Worm (Caenorhabditis elegans) whole organism, L1 larva: ENCODE data around the gene arrd-25.

Experiments used
- C04F5.9 ChIP-seq: sonication (generic microtip); optimal IDR thresholded peaks from 2 replicates; lab custom pipeline; 2016; ENCODE audit warnings: missing genetic modification characterization, missing compliant biosample characterization
- C34B4.2 ChIP-seq: sonication (generic microtip); optimal IDR thresholded peaks from 2 replicates; lab custom pipeline; 2017; ENCODE audit warnings: mild to moderate bottlenecking, missing genetic modification characterization, missing compliant biosample characterization
- F16B12.6 ChIP-seq: fragments of 150-350 bp; optimal IDR thresholded peaks from 2 replicates; lab custom pipeline; 2014; ENCODE audit warnings: missing biosample characterization, missing genetic modification characterization
- blmp-1 ChIP-seq: fragments of 150-350 bp; optimal IDR thresholded peaks from 2 replicates; lab custom pipeline; 2014; ENCODE audit warnings: missing biosample characterization, missing genetic modification characterization
- ceh-8 ChIP-seq: fragments of 200-800 bp; sonication (Bioruptor generic); optimal IDR thresholded peaks from 2 replicates; lab custom pipeline; 2018; ENCODE audit warnings: mild to moderate bottlenecking, missing genetic modification characterization, moderate library complexity, missing compliant biosample characterization
- ces-1 ChIP-seq: fragments of 150-350 bp; optimal IDR thresholded peaks from 2 replicates; lab custom pipeline; 2014; ENCODE audit warnings: missing biosample characterization, missing genetic modification reagents, missing genetic modification characterization
- dsc-1 ChIP-seq: sonication (generic microtip); optimal IDR thresholded peaks from 2 replicates; lab custom pipeline; 2016; ENCODE audit warnings: mild to moderate bottlenecking, missing genetic modification characterization, missing compliant biosample characterization
- elt-3 ChIP-seq, 6 experiments: fragments of 150-350 bp in 1 of 6; sonication (generic microtip); optimal IDR thresholded peaks; 2 replicates each; lab custom pipeline; 2017 to 2018; ENCODE audit warnings: missing biosample characterization in 6 of 6, missing genetic modification characterization in 6 of 6, inconsistent platforms in 1 of 6
- fkh-10 ChIP-seq: sonication (generic microtip); optimal IDR thresholded peaks from 2 replicates; lab custom pipeline; 2017; ENCODE audit warnings: missing biosample characterization, missing genetic modification reagents, missing genetic modification characterization
- fkh-4 ChIP-seq: sonication (generic microtip); optimal IDR thresholded peaks from 2 replicates; lab custom pipeline; 2016; ENCODE audit warnings: missing compliant biosample characterization, missing genetic modification characterization, borderline replicate concordance
- hlh-17 ChIP-seq: fragments of 200-800 bp; sonication (Bioruptor generic); optimal IDR thresholded peaks from 2 replicates; lab custom pipeline; 2018; ENCODE audit warnings: missing genetic modification characterization, mild to moderate bottlenecking, missing compliant biosample characterization, moderate library complexity, borderline replicate concordance
- hlh-4 ChIP-seq: sonication (generic microtip); optimal IDR thresholded peaks from 2 replicates; lab custom pipeline; 2016; ENCODE audit warnings: mild to moderate bottlenecking, missing genetic modification characterization, missing compliant biosample characterization
- jun-1 ChIP-seq: fragments of 150-350 bp; optimal IDR thresholded peaks from 2 replicates; lab custom pipeline; 2014; ENCODE audit warnings: missing biosample characterization, missing genetic modification reagents, missing genetic modification characterization
- lin-14 ChIP-seq: fragments of 200-800 bp; sonication (Bioruptor generic); optimal IDR thresholded peaks from 2 replicates; lab custom pipeline; 2018; ENCODE audit warnings: mild to moderate bottlenecking, missing genetic modification characterization, moderate library complexity, missing compliant biosample characterization
- lin-39 ChIP-seq: fragments of 150-350 bp; optimal IDR thresholded peaks from 2 replicates; lab custom pipeline; 2014; ENCODE audit warnings: missing biosample characterization, missing genetic modification reagents, missing genetic modification characterization
- lsy-2 ChIP-seq, 2 experiments: fragments of 150-350 bp; optimal IDR thresholded peaks; 2 replicates each; lab custom pipeline; 2014; ENCODE audit warnings: missing biosample characterization in 2 of 2, missing genetic modification characterization in 2 of 2
- nhr-12 ChIP-seq: sonication (generic microtip); optimal IDR thresholded peaks from 2 replicates; lab custom pipeline; 2017; ENCODE audit warnings: missing biosample characterization, missing genetic modification characterization
- nhr-19 ChIP-seq: fragments of 200-800 bp; sonication (Bioruptor generic); conservative IDR thresholded peaks from 2 replicates; pipeline ENCODE4 v1.3.6; 2022; ENCODE audit warnings: missing genetic modification characterization, missing compliant biosample characterization
- nhr-20 ChIP-seq: sonication (generic microtip); optimal IDR thresholded peaks from 2 replicates; lab custom pipeline; 2016; ENCODE audit warnings: mild to moderate bottlenecking, missing genetic modification characterization, missing compliant biosample characterization
- nhr-28 ChIP-seq: fragments of 150-350 bp; optimal IDR thresholded peaks from 2 replicates; lab custom pipeline; 2014; ENCODE audit warnings: missing biosample characterization, missing genetic modification characterization
- nhr-71 ChIP-seq: sonication (generic microtip); optimal IDR thresholded peaks from 2 replicates; lab custom pipeline; 2016; ENCODE audit warnings: mild to moderate bottlenecking, missing genetic modification characterization, moderate library complexity, missing compliant biosample characterization
- nhr-76 ChIP-seq: sonication (generic microtip); optimal IDR thresholded peaks from 2 replicates; lab custom pipeline; 2017; ENCODE audit warnings: missing biosample characterization, missing genetic modification characterization
- nhr-85 ChIP-seq: sonication (generic microtip); peaks from one replicate; lab custom pipeline; 2016; ENCODE audit warnings: missing genetic modification characterization, inconsistent platforms, missing compliant biosample characterization
- pag-3 ChIP-seq: sonication (generic microtip); optimal IDR thresholded peaks from 2 replicates; lab custom pipeline; 2017; ENCODE audit warnings: missing genetic modification characterization, mild to moderate bottlenecking, missing compliant biosample characterization, antibody characterized with exemption, borderline replicate concordance; ENCODE audit not compliant: insufficient read depth
- pax-3 ChIP-seq: fragments of 200-800 bp; sonication (Bioruptor generic); optimal IDR thresholded peaks from 2 replicates; lab custom pipeline; 2018; ENCODE audit warnings: mild to moderate bottlenecking, missing genetic modification characterization, moderate library complexity, missing compliant biosample characterization
- rnt-1 ChIP-seq: sonication (generic microtip); optimal IDR thresholded peaks from 2 replicates; lab custom pipeline; 2016; ENCODE audit warnings: mild to moderate bottlenecking, missing genetic modification characterization, moderate library complexity, missing compliant biosample characterization
- snu-23 ChIP-seq: sonication (generic microtip); optimal IDR thresholded peaks from 2 replicates; lab custom pipeline; 2016; ENCODE audit warnings: missing genetic modification characterization, missing compliant biosample characterization
- tbx-2 ChIP-seq: sonication (generic microtip); optimal IDR thresholded peaks from 2 replicates; lab custom pipeline; 2016; ENCODE audit warnings: missing genetic modification characterization, missing compliant biosample characterization
- unc-130 ChIP-seq: fragments of 150-350 bp; optimal IDR thresholded peaks from 2 replicates; lab custom pipeline; 2017; ENCODE audit warnings: missing biosample characterization, missing genetic modification characterization, inconsistent platforms
- unc-98 ChIP-seq: fragments of 200-800 bp; sonication (Bioruptor generic); IDR thresholded peaks from 2 replicates; pipeline ENCODE4 v1.3.6; 2022; ENCODE audit warnings: missing genetic modification characterization, missing compliant biosample characterization
- vab-15 ChIP-seq: sonication (generic microtip); optimal IDR thresholded peaks from 2 replicates; lab custom pipeline; 2017; ENCODE audit warnings: missing genotype, mild to moderate bottlenecking, missing genetic modification characterization, missing compliant biosample characterization
- xbp-1 ChIP-seq: sonication (generic microtip); optimal IDR thresholded peaks from 2 replicates; lab custom pipeline; 2016; ENCODE audit warnings: missing genetic modification characterization, missing compliant biosample characterization

arrd-25 gene

DNA sequence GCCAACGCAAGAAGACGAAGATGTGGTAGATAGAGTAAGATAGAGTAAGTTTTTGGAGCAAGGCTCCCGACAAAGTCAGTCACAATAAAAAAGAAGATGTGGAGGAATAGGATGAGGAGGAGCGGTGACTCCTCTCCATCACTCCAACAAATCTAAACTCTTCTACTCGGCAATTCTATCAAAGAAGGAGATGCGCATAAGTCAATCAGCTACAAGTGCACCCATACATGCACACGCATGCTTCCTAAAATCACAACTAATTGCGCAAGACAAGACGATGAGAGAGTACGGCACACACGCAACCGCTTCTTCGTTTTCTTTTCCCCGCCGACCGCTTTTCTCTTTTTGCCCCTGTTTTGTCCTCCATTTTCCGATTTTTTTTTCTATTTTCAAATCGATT lies 14.0 kb downstream of the arrd-25 start:
- peak; percentile 34 for TF ChIP-seq ceh-8 (GFP tag; lab: Kevin White, UChicago)
- TF ChIP-seq lin-14 (GFP tag; lab: Kevin White, UChicago): peak; percentile 55
- peak; percentile 74 for TF ChIP-seq fkh-10 (GFP tag; lab: Kevin White, UChicago)
- TF ChIP-seq vab-15 (tag; lab: Kevin White, UChicago): no peak

DNA sequence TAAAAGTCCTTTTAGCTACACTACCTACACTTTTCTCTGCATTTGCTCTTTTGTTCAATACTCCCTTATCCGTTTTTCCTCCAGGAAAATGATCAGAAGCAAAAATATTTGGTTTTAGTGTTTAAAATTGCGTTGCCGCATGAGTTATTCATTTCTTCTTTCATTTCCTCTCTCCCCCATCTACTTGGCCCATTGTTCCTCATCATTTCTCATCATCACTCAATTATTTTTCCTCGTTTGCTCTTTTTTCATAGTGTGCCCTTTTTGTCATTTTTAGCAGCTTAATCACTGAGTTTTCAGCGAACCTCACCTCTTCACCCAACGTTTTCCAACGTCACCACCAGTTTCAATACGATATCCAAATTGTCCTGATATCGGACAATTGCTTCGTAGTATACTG lies 15.6 kb downstream of the arrd-25 start, which contains the start of gene dyc-1:
Gene dyc-1 (plus strand): TSS at position 301 of the 400 bp plus-strand sequence.
- TF ChIP-seq nhr-28 (tag; lab: Kevin White, UChicago) (no peak), fkh-10 (GFP tag; lab: Kevin White, UChicago) (peak; percentile 15), C34B4.2 (tag; lab: Kevin White, UChicago) (no peak)
- TF ChIP-seq, all 84 proteins: peak for 1

DNA sequence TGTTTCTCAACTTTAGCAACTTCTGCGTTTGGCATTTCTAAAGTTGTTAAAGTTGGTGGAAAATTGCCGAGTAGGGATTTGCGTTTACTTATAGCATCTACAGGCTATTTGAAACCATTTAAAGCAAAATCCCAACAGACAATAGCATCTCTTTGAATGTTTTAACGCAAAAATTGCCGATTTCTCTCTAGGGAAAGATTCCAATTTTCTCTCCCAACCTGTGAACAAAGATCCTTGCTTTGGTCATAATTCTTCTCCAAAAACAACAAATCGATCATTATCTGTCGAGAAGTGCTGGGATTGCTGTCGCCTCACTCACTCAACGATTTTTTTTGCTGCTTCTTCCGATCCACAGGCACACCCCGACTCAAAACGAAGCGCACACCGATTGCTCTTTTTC lies 20.2 kb downstream of the arrd-25 start:
- TF ChIP-seq unc-98 (GFP tag; lab: Robert Waterston, UW) (no peak), C04F5.9 (tag; lab: Kevin White, UChicago) (no peak)
- TF ChIP-seq, all 84 proteins: peak for 0

DNA sequence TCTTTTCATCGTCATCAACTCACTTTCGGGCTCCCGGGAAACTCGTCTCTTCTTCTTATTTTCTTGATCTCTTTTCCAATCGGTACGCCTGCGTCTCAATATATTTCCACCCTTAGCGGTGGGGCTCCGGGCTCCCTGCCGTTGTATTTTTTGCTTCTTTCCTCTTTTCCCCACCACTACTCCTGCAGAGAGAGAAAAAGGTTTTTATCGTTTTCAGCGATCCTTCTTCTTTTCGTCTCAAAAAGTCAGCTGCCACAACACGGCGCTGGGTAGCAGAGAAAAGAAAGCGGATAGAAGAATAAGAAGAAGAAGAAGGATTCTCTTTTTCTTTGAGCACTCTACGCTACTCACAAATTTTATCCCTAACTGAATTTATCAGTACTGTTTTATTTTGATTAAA lies 21.2 kb downstream of the arrd-25 start:
- TF ChIP-seq lsy-2 (tag; optimal IDR thresholded peaks at IDR 0.05; lab: Kevin White, UChicago): peak; percentile 7 to 40
- TF ChIP-seq rnt-1 (tag; lab: Kevin White, UChicago): peak; percentile 64
- no peak for TF ChIP-seq lin-39 (tag; lab: Kevin White, UChicago)
- peak; percentile 54 for TF ChIP-seq nhr-71 (tag; lab: Kevin White, UChicago)
- TF ChIP-seq lin-14 (GFP tag; lab: Kevin White, UChicago): peak; percentile 57
- peak; percentile 45 for TF ChIP-seq snu-23
- TF ChIP-seq nhr-20 (tag; lab: Kevin White, UChicago): peak; percentile 2
- TF ChIP-seq pag-3 (tag; lab: Kevin White, UChicago): peak; percentile 47
- no peak for TF ChIP-seq nhr-19 (GFP tag; lab: Robert Waterston, UW)
- no peak for TF ChIP-seq F16B12.6 (tag; lab: Kevin White, UChicago)
- TF ChIP-seq dsc-1 (tag; lab: Kevin White, UChicago): peak; percentile 37
- TF ChIP-seq nhr-12 (tag; lab: Kevin White, UChicago): no peak
- TF ChIP-seq unc-130 (tag; lab: Kevin White, UChicago): peak; percentile 23

DNA sequence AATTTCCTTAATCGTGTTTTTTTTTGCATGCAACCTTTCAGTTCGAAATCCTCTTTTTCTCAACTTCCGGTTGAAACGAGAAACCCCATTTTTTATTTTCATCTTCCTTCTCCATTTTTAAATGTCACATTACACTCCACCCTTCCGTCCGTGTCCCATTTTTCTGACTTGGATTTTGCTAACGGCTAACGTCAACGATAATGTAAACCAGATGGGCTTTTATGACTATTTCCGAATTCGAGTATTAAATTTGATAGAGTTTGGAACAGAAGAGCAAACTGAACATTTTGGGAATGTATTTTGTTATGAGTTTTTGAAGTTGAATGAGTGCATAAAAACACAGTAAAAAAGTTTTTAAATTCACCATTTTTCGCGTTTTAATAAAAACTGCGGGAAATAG lies 22.1 kb downstream of the arrd-25 start:
- TF ChIP-seq nhr-71 (tag; lab: Kevin White, UChicago) (no peak), dsc-1 (tag; lab: Kevin White, UChicago) (peak; percentile 87), fkh-4 (tag; lab: Kevin White, UChicago) (peak; percentile 72)
- TF ChIP-seq, all 84 proteins: peak for 2

DNA sequence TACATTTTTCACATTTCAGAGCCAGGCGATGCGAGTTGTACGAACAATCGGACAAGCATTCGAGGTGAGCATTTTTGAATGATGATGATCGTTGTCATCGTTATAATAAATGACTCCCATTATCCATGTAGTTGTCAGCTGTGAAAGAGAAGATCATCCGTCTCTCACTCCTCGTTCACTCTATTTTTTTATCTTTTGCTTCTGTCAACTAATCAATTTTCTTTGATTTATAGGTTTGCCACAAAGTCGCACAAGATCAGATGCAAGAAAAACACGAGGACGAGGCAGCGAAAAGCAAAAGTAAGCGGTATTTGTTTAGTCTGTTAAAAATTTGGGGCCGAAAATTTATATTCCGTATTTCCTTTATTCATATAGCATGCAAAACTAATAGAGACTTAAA lies 22.9 kb downstream of the arrd-25 start:
- TF ChIP-seq ces-1 (no peak), pax-3 (no peak), lin-39 (tag; lab: Kevin White, UChicago) (peak; percentile 35), blmp-1 (tag; lab: Kevin White, UChicago) (peak; percentile 68), pag-3 (tag; lab: Kevin White, UChicago) (peak; percentile 25), jun-1 (tag; lab: Kevin White, UChicago) (no peak), dsc-1 (tag; lab: Kevin White, UChicago) (no peak), tbx-2 (no peak), hlh-4 (tag; lab: Kevin White, UChicago) (no peak), hlh-17 (GFP tag; lab: Kevin White, UChicago) (no peak), elt-3 (tag; optimal IDR thresholded peaks at IDR 0.05; lab: Kevin White, UChicago) (peak in 1 of 6 experiments; percentile 56), xbp-1 (tag; lab: Kevin White, UChicago) (no peak), nhr-76 (tag; lab: Kevin White, UChicago) (no peak), nhr-85 (tag; lab: Kevin White, UChicago) (peak; percentile 0), rnt-1 (tag; lab: Kevin White, UChicago) (peak; percentile 63), lin-14 (GFP tag; lab: Kevin White, UChicago) (peak; percentile 51), nhr-71 (tag; lab: Kevin White, UChicago) (peak; percentile 19), fkh-4 (tag; lab: Kevin White, UChicago) (no peak), snu-23 (no peak)
